Fruit fly (Drosophila melanogaster) whole organism, embryonic: ENCODE results near the gene CG33490.
A peak's percentile ranks its signal among the peaks of the same experiment; 100 is the strongest.

Experiments used
- ATbp ChIP-seq: fragments of 200-800 bp; sonication (Bioruptor generic); optimal IDR thresholded peaks from 2 replicates; lab custom pipeline; 2017; ENCODE audit warnings: missing biosample characterization, mild to moderate bottlenecking, missing genetic modification characterization, missing genetic modification reagents
- Abd-B ChIP-seq: fragments of 200-800 bp; sonication (Bioruptor generic); optimal IDR thresholded peaks from 2 replicates; lab custom pipeline; 2018; ENCODE audit warnings: missing biosample characterization, mild to moderate bottlenecking, missing genetic modification characterization, moderate library complexity
- B-H1 ChIP-seq: fragments of 200-800 bp; sonication (Bioruptor generic); IDR thresholded peaks from 3 replicates; pipeline ENCODE4 v1.3.6; 2022; ENCODE audit warnings: missing biosample characterization, missing genetic modification characterization
- BEAF-32 ChIP-seq: fragments of 200-800 bp; sonication (Bioruptor generic); optimal IDR thresholded peaks from 3 replicates; lab custom pipeline; 2017; ENCODE audit warnings: missing biosample characterization, missing genetic modification characterization, mild to moderate bottlenecking, moderate library complexity, missing genetic modification reagents
- Bdp1 ChIP-seq: fragments of 200-800 bp; sonication (Bioruptor generic); optimal IDR thresholded peaks from 3 replicates; lab custom pipeline; 2016; ENCODE audit warnings: missing biosample characterization, missing genetic modification characterization
- CG10565 ChIP-seq: fragments of 200-800 bp; sonication (Bioruptor generic); optimal IDR thresholded peaks from 3 replicates; lab custom pipeline; 2016; ENCODE audit warnings: missing biosample characterization, mild to moderate bottlenecking, missing genetic modification characterization
- CG12299 ChIP-seq: fragments of 200-800 bp; sonication (Bioruptor generic); optimal IDR thresholded peaks from 2 replicates; lab custom pipeline; 2018; ENCODE audit warnings: missing biosample characterization, mild to moderate bottlenecking, missing genetic modification characterization
- CG14710 ChIP-seq: fragments of 200-800 bp; sonication (Bioruptor generic); optimal IDR thresholded peaks from 3 replicates; lab custom pipeline; 2019; ENCODE audit warnings: missing biosample characterization, mild to moderate bottlenecking, missing genetic modification characterization, moderate library complexity
- CG1529 ChIP-seq: fragments of 200-800 bp; sonication (Bioruptor generic); optimal IDR thresholded peaks from 3 replicates; lab custom pipeline; 2018; ENCODE audit warnings: missing biosample characterization, missing genetic modification characterization
- CG1792 ChIP-seq: fragments of 200-800 bp; sonication (Bioruptor generic); optimal IDR thresholded peaks from 2 replicates; lab custom pipeline; 2016; ENCODE audit warnings: missing biosample characterization, missing genetic modification characterization
- CG31365 ChIP-seq: fragments of 200-800 bp; sonication (Bioruptor generic); optimal IDR thresholded peaks from 2 replicates; lab custom pipeline; 2018; ENCODE audit warnings: missing biosample characterization, mild to moderate bottlenecking, missing genetic modification characterization
- CG34422 ChIP-seq: fragments of 200-800 bp; sonication (Bioruptor generic); IDR thresholded peaks from 3 replicates; pipeline ENCODE4 v1.3.6; 2022; ENCODE audit warnings: missing biosample characterization, missing genetic modification characterization
- CG3995 ChIP-seq: fragments of 200-800 bp; sonication (Bioruptor generic); optimal IDR thresholded peaks from 3 replicates; lab custom pipeline; 2016; ENCODE audit warnings: missing biosample characterization, missing genetic modification characterization
- CG5953 ChIP-seq: fragments of 200-800 bp; sonication (Bioruptor generic); IDR thresholded peaks from 2 replicates; pipeline ENCODE4 v1.3.6; 2022; ENCODE audit warnings: missing biosample characterization, missing genetic modification characterization
- CG6272 ChIP-seq: fragments of 200-800 bp; sonication (Bioruptor generic); IDR thresholded peaks from 2 replicates; pipeline ENCODE4 v1.3.6; 2022; ENCODE audit warnings: missing biosample characterization, missing genetic modification characterization
- CG6654 ChIP-seq: fragments of 200-800 bp; sonication (Bioruptor generic); optimal IDR thresholded peaks from 2 replicates; lab custom pipeline; 2017; ENCODE audit warnings: missing biosample characterization, mild to moderate bottlenecking, missing genetic modification characterization
- CG6765 ChIP-seq: fragments of 200-800 bp; sonication (Bioruptor generic); optimal IDR thresholded peaks from 3 replicates; lab custom pipeline; 2017; ENCODE audit warnings: missing biosample characterization, mild to moderate bottlenecking, missing genetic modification characterization
- CG7839 ChIP-seq: fragments of 200-800 bp; sonication (Bioruptor generic); optimal IDR thresholded peaks from 3 replicates; lab custom pipeline; 2018; ENCODE audit warnings: missing biosample characterization, mild to moderate bottlenecking, missing genetic modification characterization, moderate library complexity
- CG7963 ChIP-seq: fragments of 200-800 bp; sonication (Bioruptor generic); IDR thresholded peaks from 3 replicates; pipeline ENCODE4 v1.3.6; 2022; ENCODE audit warnings: missing biosample characterization, missing genetic modification characterization; ENCODE audit not compliant: partially characterized antibody
- CG8388 ChIP-seq: fragments of 200-800 bp; sonication (Bioruptor generic); optimal IDR thresholded peaks from 2 replicates; lab custom pipeline; 2019; ENCODE audit warnings: missing biosample characterization, mild to moderate bottlenecking, missing genetic modification characterization, moderate library complexity
- CG9215 ChIP-seq: fragments of 200-800 bp; sonication (Bioruptor generic); IDR thresholded peaks from 2 replicates; pipeline ENCODE4 v1.3.6; 2022; ENCODE audit warnings: missing biosample characterization, missing genetic modification characterization
- CTCF ChIP-seq: fragments of 200-800 bp; sonication (Bioruptor generic); optimal IDR thresholded peaks from 2 replicates; lab custom pipeline; 2017; ENCODE audit warnings: missing biosample characterization, mild to moderate bottlenecking, missing genetic modification characterization, moderate library complexity
- Dbx ChIP-seq: fragments of 200-800 bp; sonication (Bioruptor generic); IDR thresholded peaks from 3 replicates; pipeline ENCODE4 v1.3.6; 2022; ENCODE audit warnings: missing biosample characterization, missing genetic modification characterization
- Doc2 ChIP-seq: fragments of 200-800 bp; sonication (Bioruptor generic); IDR thresholded peaks from 2 replicates; pipeline ENCODE4 v1.3.6; 2022; ENCODE audit warnings: missing biosample characterization, missing genetic modification characterization
- E2f1 ChIP-seq: fragments of 200-800 bp; sonication (Bioruptor generic); IDR thresholded peaks from 2 replicates; pipeline ENCODE4 v1.3.6; 2022; ENCODE audit warnings: missing biosample characterization, missing genetic modification characterization
- HHEX ChIP-seq: fragments of 200-800 bp; sonication (Bioruptor generic); optimal IDR thresholded peaks from 3 replicates; lab custom pipeline; 2017; ENCODE audit warnings: missing biosample characterization, mild to moderate bottlenecking, missing genetic modification characterization, missing genetic modification reagents
- HLH54F ChIP-seq: fragments of 200-800 bp; sonication (Bioruptor generic); optimal IDR thresholded peaks from 3 replicates; lab custom pipeline; 2016; ENCODE audit warnings: missing biosample characterization, missing genetic modification characterization
- Hmx ChIP-seq: fragments of 200-800 bp; sonication (Bioruptor generic); optimal IDR thresholded peaks from 2 replicates; lab custom pipeline; 2016; ENCODE audit warnings: missing biosample characterization, missing genetic modification characterization
- Hr51 ChIP-seq, 2 experiments: fragments of 200-800 bp; sonication (Bioruptor generic); optimal IDR thresholded peaks; 2 replicates in 1 of 2; 3 replicates in 1 of 2; lab custom pipeline; 2016 to 2018; ENCODE audit warnings: missing biosample characterization in 2 of 2, missing genetic modification characterization in 2 of 2, mild to moderate bottlenecking in 1 of 2, moderate library complexity in 1 of 2
- NC2α ChIP-seq: fragments of 200-800 bp; sonication (Bioruptor generic); optimal IDR thresholded peaks from 2 replicates; lab custom pipeline; 2016; ENCODE audit warnings: missing biosample characterization, missing genetic modification characterization
- Nf-YA ChIP-seq: fragments of 200-800 bp; sonication (Bioruptor generic); IDR thresholded peaks from 2 replicates; pipeline ENCODE4 v1.3.6; 2022; ENCODE audit warnings: missing biosample characterization, missing genetic modification characterization
- Oaz ChIP-seq: fragments of 200-800 bp; sonication (Bioruptor generic); IDR thresholded peaks from 2 replicates; pipeline ENCODE4 v1.3.6; 2022; ENCODE audit warnings: missing biosample characterization, missing genetic modification characterization
- Scr ChIP-seq: fragments of 200-800 bp; sonication (Bioruptor generic); IDR thresholded peaks from 2 replicates; pipeline ENCODE4 v1.3.6; 2022; ENCODE audit warnings: missing biosample characterization, missing genetic modification characterization; ENCODE audit not compliant: partially characterized antibody
- Six4 ChIP-seq: fragments of 200-800 bp; sonication (Bioruptor generic); optimal IDR thresholded peaks from 2 replicates; lab custom pipeline; 2016; ENCODE audit warnings: missing biosample characterization, missing genetic modification characterization
- Sry-δ ChIP-seq: fragments of 200-800 bp; sonication (Bioruptor generic); optimal IDR thresholded peaks from 2 replicates; lab custom pipeline; 2016; ENCODE audit warnings: missing biosample characterization, missing genetic modification characterization
- Ssrp ChIP-seq: fragments of 200-800 bp; sonication (Bioruptor generic); optimal IDR thresholded peaks from 2 replicates; lab custom pipeline; 2018; ENCODE audit warnings: missing biosample characterization, mild to moderate bottlenecking, missing genetic modification characterization, moderate library complexity
- abd-A ChIP-seq: fragments of 200-800 bp; sonication (Bioruptor generic); optimal IDR thresholded peaks from 3 replicates; lab custom pipeline; 2019; ENCODE audit warnings: missing biosample characterization, mild to moderate bottlenecking, missing genetic modification characterization, moderate library complexity
- ac ChIP-seq: fragments of 200-800 bp; sonication (Bioruptor generic); optimal IDR thresholded peaks from 3 replicates; lab custom pipeline; 2017; ENCODE audit warnings: missing biosample characterization, mild to moderate bottlenecking, missing genetic modification characterization
- cato ChIP-seq: fragments of 200-800 bp; sonication (Bioruptor generic); optimal IDR thresholded peaks from 2 replicates; lab custom pipeline; 2016; ENCODE audit warnings: missing biosample characterization, missing genetic modification characterization, borderline replicate concordance
- chif ChIP-seq, 2 experiments: fragments of 200-800 bp; sonication (Bioruptor generic); optimal IDR thresholded peaks; 3 replicates each; lab custom pipeline; 2016; ENCODE audit warnings: missing biosample characterization in 2 of 2, missing genetic modification characterization in 2 of 2
- crc ChIP-seq: fragments of 200-800 bp; sonication (Bioruptor generic); optimal IDR thresholded peaks from 2 replicates; lab custom pipeline; 2016; ENCODE audit warnings: missing biosample characterization, missing genetic modification characterization
- dmrt11E ChIP-seq: fragments of 200-800 bp; sonication (Bioruptor generic); optimal IDR thresholded peaks from 3 replicates; lab custom pipeline; 2018; ENCODE audit warnings: missing biosample characterization, mild to moderate bottlenecking, missing genetic modification characterization, moderate library complexity
- emc ChIP-seq: fragments of 200-800 bp; sonication (Bioruptor generic); optimal IDR thresholded peaks from 2 replicates; lab custom pipeline; 2016; ENCODE audit warnings: missing biosample characterization, missing genetic modification characterization
- h ChIP-seq: fragments of >200 bp; optimal IDR thresholded peaks from 2 replicates; lab custom pipeline; 2017
- ind ChIP-seq: fragments of 200-800 bp; sonication (Bioruptor generic); optimal IDR thresholded peaks from 3 replicates; lab custom pipeline; 2016; ENCODE audit warnings: missing biosample characterization, missing genetic modification characterization
- org-1 ChIP-seq: fragments of 200-800 bp; sonication (Bioruptor generic); optimal IDR thresholded peaks from 2 replicates; lab custom pipeline; 2017; ENCODE audit warnings: missing biosample characterization, missing genetic modification characterization
- p53 ChIP-seq: fragments of 200-800 bp; sonication (Bioruptor generic); optimal IDR thresholded peaks from 2 replicates; lab custom pipeline; 2016; ENCODE audit warnings: missing biosample characterization, missing genetic modification characterization
- psq ChIP-seq: fragments of 200-800 bp; sonication (Bioruptor generic); optimal IDR thresholded peaks from 2 replicates; lab custom pipeline; 2017; ENCODE audit warnings: missing biosample characterization, missing genetic modification characterization
- ttk ChIP-seq: fragments of 200-800 bp; sonication (Bioruptor generic); IDR thresholded peaks from 2 replicates; pipeline ENCODE4 v2.1.2; 2022; ENCODE audit warnings: missing biosample characterization, missing genetic modification characterization
- tup ChIP-seq: fragments of 200-800 bp; sonication (Bioruptor generic); optimal IDR thresholded peaks from 2 replicates; lab custom pipeline; 2016; ENCODE audit warnings: missing biosample characterization, mild to moderate bottlenecking, missing genetic modification characterization, moderate library complexity
- unc-4 ChIP-seq: fragments of 200-800 bp; sonication (Bioruptor generic); IDR thresholded peaks from 2 replicates; pipeline ENCODE4 v1.3.6; 2022; ENCODE audit warnings: missing biosample characterization, missing genetic modification characterization; ENCODE audit not compliant: partially characterized antibody
- yki ChIP-seq: fragments of >200 bp; optimal IDR thresholded peaks from 3 replicates; lab custom pipeline; 2018

CG33490 gene

DNA sequence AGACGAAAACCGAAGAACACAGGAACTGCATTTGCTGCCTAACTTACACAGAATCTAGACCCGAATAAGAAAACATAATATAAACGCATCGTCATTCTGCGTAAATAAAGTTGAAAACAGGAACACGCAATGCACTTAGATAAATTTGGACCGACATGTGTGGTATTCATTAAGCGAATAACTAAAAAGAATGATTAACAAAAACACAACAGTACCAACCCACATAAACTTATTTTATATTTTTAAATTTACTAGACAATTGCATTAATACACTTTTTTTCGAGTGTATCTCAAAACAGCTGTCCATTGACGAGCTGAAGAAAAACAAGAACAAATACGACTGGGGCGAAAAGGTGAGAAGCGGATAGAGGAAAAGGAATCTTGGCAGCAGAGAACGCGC, 20.1 kb downstream of the CG33490 start (continued):
- TF ChIP-seq Hmx (GFP tag; lab: Kevin White, UChicago) (peak; percentile 4), ac (GFP tag; lab: Kevin White, UChicago) (peak; percentile 98), B-H1 (GFP tag; lab: Robert Waterston, UW) (peak; percentile 56; the same call in 1 of the 3 replicates), CG5953 (GFP tag; lab: Robert Waterston, UW) (no peak), Sry-δ (GFP tag; lab: Kevin White, UChicago) (peak; percentile 13), Scr (GFP tag; lab: Robert Waterston, UW) (no peak), Doc2 (no peak), CG10565 (peak; percentile 64), emc (GFP tag; lab: Kevin White, UChicago) (no peak), Six4 (GFP tag; lab: Kevin White, UChicago) (peak; percentile 83), tup (GFP tag; lab: Kevin White, UChicago) (peak; percentile 51), HHEX (GFP tag; lab: Kevin White, UChicago) (peak; percentile 63), p53 (GFP tag; lab: Kevin White, UChicago) (peak; percentile 9), abd-A (tag; lab: Kevin White, UChicago) (no peak), ind (GFP tag; lab: Kevin White, UChicago) (peak; percentile 66), CG12299 (tag; lab: Kevin White, UChicago) (peak; percentile 48), Bdp1 (GFP tag; lab: Kevin White, UChicago) (peak; percentile 63), BEAF-32 (no peak), Ssrp (peak; percentile 88), yki (lab: Kevin White, UChicago) (no peak), CG6272 (peak; percentile 49), unc-4 (GFP tag; lab: Robert Waterston, UW) (no peak), ttk (GFP tag; lab: Robert Waterston, UW) (peak; percentile 65), dmrt11E (tag; lab: Kevin White, UChicago) (peak; percentile 97), CG31365 (peak; percentile 4), CG7963 (no peak), Dbx (0 out of 3 replicates have a peak, but pooled peaks have one; percentile 11), Hr51 (GFP tag; optimal IDR thresholded peaks at IDR 0.05; lab: Kevin White, UChicago) (peak; percentile 62 to 67), CG1792 (GFP tag; lab: Kevin White, UChicago) (no peak), CG8388 (GFP tag; lab: Kevin White, UChicago) (peak; percentile 57), CG34422 (GFP tag; lab: Robert Waterston, UW) (peak; percentile 85), ATbp (GFP tag; lab: Kevin White, UChicago) (peak; percentile 68), CG7839 (peak; percentile 85), org-1 (GFP tag; lab: Kevin White, UChicago) (peak; percentile 75), Oaz (GFP tag; lab: Robert Waterston, UW) (no peak), CG14710 (tag; lab: Kevin White, UChicago) (peak; percentile 96), psq (GFP tag; lab: Kevin White, UChicago) (peak; percentile 76), Abd-B (GFP tag; lab: Kevin White, UChicago) (peak; percentile 84), E2f1 (peak; percentile 76), cato (peak; percentile 63), CG1529 (GFP tag; lab: Kevin White, UChicago) (peak; percentile 85), Nf-YA (GFP tag; lab: Robert Waterston, UW) (0 out of 2 replicates have a peak, but pooled peaks have one; percentile 40), crc (GFP tag; lab: Kevin White, UChicago) (peak; percentile 37), CG9215 (GFP tag; lab: Robert Waterston, UW) (peak; percentile 47; the same call in 1 of the 2 replicates), chif (GFP tag; optimal IDR thresholded peaks at IDR 0.05; lab: Kevin White, UChicago) (peak; percentile 83 to 90), CTCF (GFP tag; lab: Kevin White, UChicago) (no peak), NC2α (GFP tag; lab: Kevin White, UChicago) (no peak), CG3995 (no peak), h (lab: Kevin White, UChicago) (no peak), HLH54F (GFP tag; lab: Kevin White, UChicago) (peak; percentile 51), CG6654 (GFP tag; lab: Kevin White, UChicago) (peak; percentile 48), CG6765 (GFP tag; lab: Kevin White, UChicago) (no peak)
